Fruit fly (Drosophila melanogaster) whole organism: ENCODE data around the gene LSm7.

ENCODE experiments used
- CG8478 ChIP-seq: fragments of >200 bp; optimal IDR thresholded peaks from 2 replicates; lab custom pipeline; 2018; ENCODE audit warnings: inconsistent platforms
- Dll ChIP-seq: fragments of >200 bp; optimal IDR thresholded peaks from 2 replicates; lab custom pipeline; 2017
- EcR ChIP-seq, 2 experiments: fragments of >200 bp; optimal IDR thresholded peaks; 2 replicates each; lab custom pipeline; 2017; ENCODE audit warnings: missing biosample characterization in 2 of 2, missing genetic modification characterization in 2 of 2, missing genetic modification reagents in 2 of 2
- pan ChIP-seq: fragments of >200 bp; optimal IDR thresholded peaks from 2 replicates; lab custom pipeline; 2017
- psq ChIP-seq: fragments of >200 bp; optimal IDR thresholded peaks from 2 replicates; lab custom pipeline; 2017
- usp ChIP-seq: fragments of >200 bp; optimal IDR thresholded peaks from 2 replicates; lab custom pipeline; 2017; ENCODE audit warnings: missing biosample characterization, missing genetic modification characterization, mixed read lengths

LSm7 gene

DNA sequence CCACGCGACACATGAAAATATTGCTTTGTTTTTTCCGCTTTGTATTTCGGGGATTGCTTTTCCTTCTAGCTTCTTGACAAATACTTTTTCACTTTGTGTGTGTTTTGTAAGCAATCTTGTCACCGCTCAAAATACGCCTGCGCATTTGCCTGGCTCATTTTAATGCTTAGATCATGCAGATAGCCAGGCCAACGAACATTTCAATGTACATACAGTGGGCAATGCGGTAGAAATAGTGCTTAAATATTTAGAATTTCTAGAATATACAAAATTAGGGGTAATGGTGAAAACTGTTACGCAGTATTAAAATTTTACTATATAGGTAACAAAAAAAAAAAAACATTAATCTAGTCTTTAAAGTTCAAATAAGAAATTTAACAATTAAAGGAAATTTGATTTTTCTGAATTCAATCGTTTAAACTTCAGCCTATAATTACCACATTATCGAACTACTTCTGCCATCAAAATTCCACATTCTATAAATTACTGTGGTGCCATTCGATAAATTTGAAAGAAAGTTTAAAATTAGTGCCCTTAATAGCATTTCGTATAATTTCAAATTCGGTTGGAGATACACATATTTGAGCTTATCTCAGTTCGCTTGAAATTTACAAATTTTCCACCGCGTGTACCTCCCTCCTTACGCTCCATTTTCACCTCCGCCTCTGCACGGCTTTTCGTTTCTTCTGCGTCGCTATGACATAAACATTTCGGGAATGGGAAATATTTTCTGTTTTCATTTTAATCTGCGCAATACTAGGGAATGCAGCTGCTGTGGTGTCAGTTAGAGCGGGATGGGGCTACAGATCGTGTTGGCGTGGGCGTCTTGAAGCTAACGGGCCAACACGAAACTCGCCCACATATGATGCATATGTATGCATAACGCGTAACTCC, 35.8 kb downstream of the LSm7 start:
- TF ChIP-seq pan (lab: Kevin White, UChicago) = no peak
- no peak for TF ChIP-seq usp (GFP tag; lab: Kevin White, UChicago)
- TF ChIP-seq EcR (GFP tag; optimal IDR thresholded peaks at IDR 0.05; lab: Kevin White, UChicago) = no peak
- no peak for TF ChIP-seq Dll (lab: Kevin White, UChicago)
- no peak for TF ChIP-seq CG8478 (lab: Kevin White, UChicago)
- TF ChIP-seq psq (lab: Kevin White, UChicago) = no peak

DNA sequence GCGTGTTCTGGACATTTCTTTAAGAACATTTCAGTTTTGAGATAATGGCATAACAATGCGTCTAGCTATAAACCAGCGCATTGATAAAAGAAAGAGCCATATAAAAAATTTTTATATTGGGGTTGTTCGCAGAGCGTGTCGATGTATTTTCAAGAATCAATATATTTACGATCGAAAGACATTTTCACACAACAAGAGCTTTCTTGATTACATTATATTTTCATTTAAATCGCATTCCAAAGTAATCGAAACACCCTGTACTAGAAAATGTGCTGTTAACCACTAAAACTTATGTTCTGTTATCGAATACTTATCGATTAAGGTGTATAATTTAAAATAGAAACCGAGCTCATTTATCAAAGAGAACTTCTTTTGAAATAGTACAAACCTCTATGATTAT, 39.1 kb downstream of the LSm7 start:
- TF ChIP-seq psq (lab: Kevin White, UChicago) = no peak
- no peak for TF ChIP-seq pan (lab: Kevin White, UChicago)
- no peak for TF ChIP-seq usp (GFP tag; lab: Kevin White, UChicago)
- TF ChIP-seq CG8478 (lab: Kevin White, UChicago) = no peak
- TF ChIP-seq EcR (GFP tag; optimal IDR thresholded peaks at IDR 0.05; lab: Kevin White, UChicago) = no peak
- TF ChIP-seq Dll (lab: Kevin White, UChicago) = no peak

DNA sequence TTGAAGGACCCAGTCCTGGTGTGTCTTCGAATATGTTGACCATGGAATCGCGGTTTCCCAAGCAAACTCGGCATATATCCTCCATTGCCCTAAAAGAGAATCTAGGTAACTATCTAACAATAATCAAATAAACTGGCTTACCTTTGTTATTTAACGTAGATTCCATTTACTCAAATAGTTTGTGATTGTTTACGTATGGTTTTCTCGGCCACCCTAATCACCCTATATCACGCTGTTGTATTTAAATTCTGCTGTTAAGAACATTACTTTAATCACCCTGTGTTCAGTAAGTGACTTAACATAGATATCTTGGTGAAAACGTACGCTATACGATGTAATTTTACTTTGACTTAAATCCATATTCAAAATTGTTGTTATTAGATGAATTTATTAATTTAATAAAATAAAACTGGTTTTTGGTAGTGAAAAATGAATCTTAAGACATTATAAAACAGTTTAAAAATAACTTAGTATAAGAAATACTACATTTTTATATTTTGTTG, 39.8 kb downstream of the LSm7 start:
- TF ChIP-seq pan (lab: Kevin White, UChicago) (no peak), psq (lab: Kevin White, UChicago) (no peak), EcR (GFP tag; optimal IDR thresholded peaks at IDR 0.05; lab: Kevin White, UChicago) (no peak), usp (GFP tag; lab: Kevin White, UChicago) (no peak), CG8478 (lab: Kevin White, UChicago) (no peak), Dll (lab: Kevin White, UChicago) (no peak)
